Worm (Caenorhabditis elegans) whole organism, L3 larva: ENCODE measurements around the gene jmjd-3.2.

Experiments used
- R02D3.7 ChIP-seq: fragments of 150-350 bp; optimal IDR thresholded peaks from 2 replicates; lab custom pipeline; 2014; ENCODE audit warnings: missing biosample characterization, missing genetic modification characterization
- ZK546.5 ChIP-seq: sonication (generic microtip); optimal IDR thresholded peaks from 2 replicates; lab custom pipeline; 2017; ENCODE audit warnings: missing biosample characterization, missing genetic modification characterization
- aly-2 ChIP-seq: fragments of 150-350 bp; optimal IDR thresholded peaks from 2 replicates; lab custom pipeline; 2014; ENCODE audit warnings: missing biosample characterization, missing genetic modification characterization
- ceh-28 ChIP-seq: fragments of 150-350 bp; optimal IDR thresholded peaks from 2 replicates; lab custom pipeline; 2014; ENCODE audit warnings: missing biosample characterization, missing genetic modification reagents, missing genetic modification characterization
- ceh-82 ChIP-seq: fragments of 150-350 bp; optimal IDR thresholded peaks from 2 replicates; lab custom pipeline; 2014; ENCODE audit warnings: missing biosample characterization, missing genetic modification characterization
- daf-12 ChIP-seq: fragments of 150-350 bp; optimal IDR thresholded peaks from 2 replicates; lab custom pipeline; 2014; ENCODE audit warnings: missing biosample characterization, missing genetic modification reagents, missing genetic modification characterization
- egl-5 ChIP-seq: fragments of 150-350 bp; optimal IDR thresholded peaks from 2 replicates; lab custom pipeline; 2017; ENCODE audit warnings: missing biosample characterization, missing genetic modification reagents, missing genetic modification characterization, inconsistent platforms
- elt-1 ChIP-seq: fragments of 150-350 bp; optimal IDR thresholded peaks from 2 replicates; lab custom pipeline; 2014; ENCODE audit warnings: missing biosample characterization, missing genetic modification characterization
- elt-2 ChIP-seq: sonication (generic microtip); optimal IDR thresholded peaks from 2 replicates; lab custom pipeline; 2016; ENCODE audit warnings: missing genetic modification reagents, mild to moderate bottlenecking, missing genetic modification characterization, missing compliant biosample characterization
- elt-3 ChIP-seq, 3 experiments: fragments of 150-350 bp in 1 of 3; sonication (generic microtip) in 2 of 3; optimal IDR thresholded peaks; 2 replicates in 2 of 3; 4 replicates in 1 of 3; lab custom pipeline; 2014 to 2017; ENCODE audit warnings: missing biosample characterization in 3 of 3, missing genetic modification characterization in 3 of 3
- eor-1 ChIP-seq, 2 experiments: fragments of 150-350 bp; optimal IDR thresholded peaks; 2 replicates each; lab custom pipeline; 2014 to 2018; ENCODE audit warnings: missing biosample characterization in 2 of 2, missing genetic modification characterization in 2 of 2
- fkh-10 ChIP-seq: sonication (generic microtip); optimal IDR thresholded peaks from 2 replicates; lab custom pipeline; 2017; ENCODE audit warnings: missing biosample characterization, missing genetic modification reagents, missing genetic modification characterization
- fkh-2 ChIP-seq: fragments of 150-350 bp; optimal IDR thresholded peaks from 2 replicates; lab custom pipeline; 2014; ENCODE audit warnings: missing biosample characterization, missing genetic modification reagents, missing genetic modification characterization
- jun-1 ChIP-seq: fragments of 150-350 bp; optimal IDR thresholded peaks from 2 replicates; lab custom pipeline; 2014; ENCODE audit warnings: missing biosample characterization, missing genetic modification reagents, missing genetic modification characterization
- lin-39 ChIP-seq: fragments of 150-350 bp; optimal IDR thresholded peaks from 2 replicates; lab custom pipeline; 2018; ENCODE audit warnings: missing biosample characterization, missing genetic modification reagents, missing genetic modification characterization
- mml-1 ChIP-seq: fragments of 150-350 bp; sonication (generic microtip); optimal IDR thresholded peaks from 3 replicates; lab custom pipeline; 2014; ENCODE audit warnings: missing biosample characterization, missing genetic modification characterization
- nfya-1 ChIP-seq: sonication (generic microtip); optimal IDR thresholded peaks from 2 replicates; lab custom pipeline; 2017; ENCODE audit warnings: missing genetic modification characterization, mild to moderate bottlenecking, missing compliant biosample characterization, antibody characterized with exemption, moderate library complexity; ENCODE audit not compliant: insufficient read depth
- nhr-237 ChIP-seq: fragments of 150-350 bp; optimal IDR thresholded peaks from 2 replicates; lab custom pipeline; 2014; ENCODE audit warnings: missing biosample characterization, missing genetic modification characterization
- nhr-25 ChIP-seq: sonication (generic microtip); optimal IDR thresholded peaks from 2 replicates; lab custom pipeline; 2017; ENCODE audit warnings: missing biosample characterization, missing genetic modification characterization
- nhr-28 ChIP-seq: fragments of 150-350 bp; optimal IDR thresholded peaks from 2 replicates; lab custom pipeline; 2014; ENCODE audit warnings: missing biosample characterization, missing genetic modification characterization
- nhr-43 ChIP-seq: sonication (generic microtip); optimal IDR thresholded peaks from 2 replicates; lab custom pipeline; 2016; ENCODE audit warnings: mild to moderate bottlenecking, missing genetic modification characterization, missing compliant biosample characterization; ENCODE audit not compliant: poor library complexity, severe bottlenecking
- nhr-67 ChIP-seq: fragments of 150-350 bp; optimal IDR thresholded peaks from 2 replicates; lab custom pipeline; 2014; ENCODE audit warnings: missing biosample characterization, missing genetic modification characterization
- nhr-76 ChIP-seq: fragments of 150-350 bp; sonication (generic microtip); optimal IDR thresholded peaks from 5 replicates; lab custom pipeline; 2014; ENCODE audit warnings: missing biosample characterization, missing genetic modification characterization
- nhr-77 ChIP-seq: fragments of 150-350 bp; optimal IDR thresholded peaks from 2 replicates; lab custom pipeline; 2014; ENCODE audit warnings: missing biosample characterization, missing genetic modification characterization
- pha-4 ChIP-seq: fragments of 150-350 bp; optimal IDR thresholded peaks from 2 replicates; lab custom pipeline; 2014; ENCODE audit warnings: missing biosample characterization, missing genetic modification reagents, missing genetic modification characterization
- pqm-1 ChIP-seq: fragments of 150-350 bp; optimal IDR thresholded peaks from 2 replicates; lab custom pipeline; 2017; ENCODE audit warnings: missing biosample characterization, missing genetic modification characterization, inconsistent platforms
- sea-2 ChIP-seq: fragments of 150-350 bp; sonication (generic microtip); optimal IDR thresholded peaks from 4 replicates; lab custom pipeline; 2014; ENCODE audit warnings: missing biosample characterization, missing genetic modification reagents, missing genetic modification characterization
- unc-39 ChIP-seq: sonication (generic microtip); optimal IDR thresholded peaks from 4 replicates; lab custom pipeline; 2017; ENCODE audit warnings: missing biosample characterization, missing genetic modification characterization

Gene jmjd-3.2

DNA sequence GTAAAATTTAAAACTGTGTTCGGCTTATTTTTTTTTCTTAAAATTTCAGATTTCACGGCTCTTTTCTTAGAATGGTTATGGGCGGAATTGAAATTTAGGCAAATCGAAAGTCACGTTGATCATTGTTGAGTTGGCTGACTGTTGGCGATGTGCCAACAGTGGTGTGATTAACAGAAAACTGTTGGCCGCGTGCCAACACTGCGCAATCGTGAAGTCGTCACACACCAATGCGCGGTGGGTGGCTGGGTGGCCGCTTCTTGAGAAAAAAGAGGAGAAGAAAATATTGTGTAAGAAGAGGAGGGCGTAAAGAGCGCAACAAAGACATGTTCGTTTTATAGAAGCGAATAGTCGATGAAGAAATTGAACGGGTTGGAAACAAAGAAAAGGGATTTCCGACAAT is 43.1 kb downstream of the jmjd-3.2 start (continued):
- TF ChIP-seq jun-1 (tag; lab: Kevin White, UChicago) = no peak
- no peak for TF ChIP-seq nhr-67 (tag; lab: Kevin White, UChicago)
- TF ChIP-seq daf-12 (tag; lab: Kevin White, UChicago) = no peak
- TF ChIP-seq fkh-10 (GFP tag; lab: Kevin White, UChicago) = no peak
- peak; percentile 18 for TF ChIP-seq pha-4 (tag; lab: Kevin White, UChicago)

ce11 chrX:14492441-14492840 is 44.4 kb downstream of the jmjd-3.2 start:
- TF ChIP-seq lin-39 (tag; lab: Kevin White, UChicago) (no peak), jun-1 (tag; lab: Kevin White, UChicago) (no peak), nhr-77 (tag; lab: Kevin White, UChicago) (no peak), mml-1 (no peak), nhr-43 (tag; lab: Kevin White, UChicago) (no peak), elt-3 (tag; optimal IDR thresholded peaks at IDR 0.05; lab: Kevin White, UChicago) (no peak), aly-2 (tag; lab: Kevin White, UChicago) (no peak), eor-1 (tag; optimal IDR thresholded peaks at IDR 0.05; lab: Kevin White, UChicago) (no peak), ceh-28 (tag; lab: Kevin White, UChicago) (no peak), fkh-2 (tag; lab: Kevin White, UChicago) (no peak), R02D3.7 (tag; lab: Kevin White, UChicago) (no peak), unc-39 (tag; lab: Kevin White, UChicago) (no peak), nfya-1 (tag; lab: Kevin White, UChicago) (no peak), pha-4 (tag; lab: Kevin White, UChicago) (no peak), pqm-1 (no peak)

ce11 chrX:14495075-14495474 is 47.1 kb downstream of the jmjd-3.2 start:
- TF ChIP-seq nfya-1 (tag; lab: Kevin White, UChicago) (peak; percentile 9), nhr-67 (tag; lab: Kevin White, UChicago) (no peak), nhr-28 (tag; lab: Kevin White, UChicago) (no peak), pha-4 (tag; lab: Kevin White, UChicago) (peak; percentile 41), sea-2 (GFP tag; lab: Kevin White, UChicago) (no peak), lin-39 (tag; lab: Kevin White, UChicago) (peak; percentile 61)

ce11 chrX:14495785-14496184 is 47.8 kb downstream of the jmjd-3.2 start, which contains the start of gene ztf-14:
Gene ztf-14 (plus strand): TSS chrX:14496085.
- no peak for TF ChIP-seq elt-1 (tag; lab: Kevin White, UChicago)
- no peak for TF ChIP-seq nhr-237 (tag; lab: Kevin White, UChicago)
- TF ChIP-seq sea-2 (GFP tag; lab: Kevin White, UChicago) = no peak
- TF ChIP-seq ceh-82 (tag; lab: Kevin White, UChicago) = no peak
- no peak for TF ChIP-seq elt-3 (tag; optimal IDR thresholded peaks at IDR 0.05; lab: Kevin White, UChicago)

- TF ChIP-seq ZK546.5 (tag; lab: Kevin White, UChicago) (no peak), egl-5 (tag; lab: Kevin White, UChicago) (peak; percentile 81), nhr-76 (tag; lab: Kevin White, UChicago) (no peak), aly-2 (tag; lab: Kevin White, UChicago) (no peak)
- TF ChIP-seq, all 47 proteins: peak for 1
These were observed 48.5 kb downstream of the jmjd-3.2 start for ce11 chrX:14496545-14496944.

- TF ChIP-seq elt-2 (tag; lab: Kevin White, UChicago) (no peak), nhr-25 (peak; percentile 53), nhr-43 (tag; lab: Kevin White, UChicago) (peak; percentile 5)
These were observed 51.9 kb downstream of the jmjd-3.2 start for ce11 chrX:14499830-14500409.
